Worm (Caenorhabditis elegans): Measurements from ENCODE around the gene arrd-26.

The arrd-26 gene

DNA sequence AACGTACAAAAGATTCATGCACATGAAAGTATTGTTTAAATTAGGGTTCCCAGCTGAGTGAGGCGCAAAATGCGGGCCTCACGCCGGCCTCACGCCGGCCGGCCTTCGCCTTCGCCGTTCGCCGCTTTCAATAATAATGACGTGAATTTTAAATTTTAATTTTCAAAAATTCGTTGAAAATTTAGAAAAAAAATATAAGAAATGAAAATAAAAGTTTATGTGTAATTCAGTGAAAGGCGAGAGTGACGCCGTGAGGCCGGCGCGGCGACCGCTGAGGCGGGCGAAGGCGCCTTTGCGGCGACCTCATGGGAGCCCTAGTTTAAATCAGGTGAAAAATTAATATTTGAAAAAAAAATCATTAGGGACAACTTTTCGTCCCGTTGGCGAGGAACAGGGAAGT lies 8.5 kb upstream of the arrd-26 start:
- TF ChIP-seq fkh-4 (tag; optimal IDR thresholded peaks at IDR 0.05; ENCODE audit: borderline replicate concordance) (no peak), pqm-1 (tag; optimal IDR thresholded peaks at IDR 0.05) (no peak), nhr-71 (tag; optimal IDR thresholded peaks at IDR 0.05) (no peak), tlp-1 (tag; optimal IDR thresholded peaks at IDR 0.05) (no peak)

DNA sequence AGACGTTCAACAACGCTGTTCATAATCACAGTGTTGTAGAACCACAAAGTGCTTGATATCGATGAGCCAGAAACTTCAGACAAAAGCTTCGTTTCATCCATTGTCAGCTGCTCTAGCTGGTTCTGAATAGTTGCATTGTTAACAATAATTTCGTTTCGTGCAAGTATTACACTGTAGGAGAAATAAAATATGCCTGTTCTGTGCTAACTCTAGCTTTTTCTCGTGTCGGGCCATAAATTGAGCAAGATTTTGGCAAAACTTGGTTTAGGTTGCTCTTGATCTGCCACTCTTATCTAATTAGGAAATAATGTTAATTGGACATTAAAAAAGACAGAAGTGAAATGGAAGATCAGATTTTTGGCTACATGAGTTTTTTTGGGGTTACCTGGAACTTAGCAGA lies 7.0 kb upstream of the arrd-26 start, which contains the start of gene R05C11.2:
TSS of gene R05C11.2 (minus strand) at position 101 of the 400 bp plus-strand sequence.
- TF ChIP-seq lir-3 (tag; optimal IDR thresholded peaks at IDR 0.05; ENCODE audit: poor library complexity) (no peak), nhr-20 (tag; optimal IDR thresholded peaks at IDR 0.05) (no peak), skn-1 (tag; optimal IDR thresholded peaks at IDR 0.05) (no peak), efl-1 (optimal IDR thresholded peaks at IDR 0.05) (no peak), efl-1 (GFP tag; optimal IDR thresholded peaks at IDR 0.05 in 1 of 2) (peak in 1 of 2 experiments; percentile 88), vab-15 (tag; optimal IDR thresholded peaks at IDR 0.05) (no peak)

DNA sequence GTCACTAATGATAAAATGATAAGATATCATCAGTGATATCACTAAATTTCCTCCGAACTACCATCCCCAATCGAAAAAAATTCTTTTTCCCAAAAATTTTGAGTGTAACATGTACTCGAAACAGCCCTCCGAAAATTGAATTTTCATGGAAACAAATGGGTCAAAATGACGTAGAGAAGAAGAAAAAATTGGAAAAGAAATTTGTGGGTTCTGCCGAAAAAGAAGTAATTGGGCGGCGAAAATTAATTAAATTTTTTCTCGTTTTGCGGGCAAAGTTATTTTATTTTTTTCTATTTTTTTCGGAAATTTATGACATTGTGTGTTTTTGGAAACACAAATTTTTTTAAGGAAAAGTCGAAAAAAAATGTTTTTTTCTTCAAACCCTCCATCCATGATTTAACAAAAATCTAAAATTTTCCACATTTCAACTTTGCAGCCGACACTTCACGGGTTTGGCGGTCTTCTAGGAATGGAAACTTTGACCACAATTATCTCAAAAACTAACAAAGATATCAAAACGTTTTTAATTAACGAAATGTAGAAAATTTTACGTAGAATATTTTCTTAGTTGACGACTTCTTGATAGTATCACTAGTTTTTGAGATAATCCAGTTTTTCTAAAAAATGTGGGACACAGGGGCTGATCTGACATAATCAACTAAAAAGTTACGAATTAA lies 11.3 kb downstream of the arrd-26 start:
- TF ChIP-seq elt-3 (tag; optimal IDR thresholded peaks at IDR 0.05) (peak in 1 of 6 experiments; percentile 0), efl-1 (optimal IDR thresholded peaks at IDR 0.05) (no peak), efl-1 (GFP tag; optimal IDR thresholded peaks at IDR 0.05 in 1 of 2) (peak in 1 of 2 experiments; percentile 54), fkh-8 (tag; optimal IDR thresholded peaks at IDR 0.05) (peak; percentile 37), ces-1 (GFP tag; optimal IDR thresholded peaks at IDR 0.05) (no peak), nhr-71 (tag; optimal IDR thresholded peaks at IDR 0.05) (peak; percentile 52), pax-3 (tag; optimal IDR thresholded peaks at IDR 0.05) (no peak), skn-1 (tag; optimal IDR thresholded peaks at IDR 0.05) (no peak), ceh-90 (tag; optimal IDR thresholded peaks at IDR 0.05) (no peak), lin-14 (GFP tag; optimal IDR thresholded peaks at IDR 0.05) (peak; percentile 52), nhr-47 (tag; optimal IDR thresholded peaks at IDR 0.05) (peak; percentile 48), tbx-2 (tag; optimal IDR thresholded peaks at IDR 0.05) (peak; percentile 34)

DNA sequence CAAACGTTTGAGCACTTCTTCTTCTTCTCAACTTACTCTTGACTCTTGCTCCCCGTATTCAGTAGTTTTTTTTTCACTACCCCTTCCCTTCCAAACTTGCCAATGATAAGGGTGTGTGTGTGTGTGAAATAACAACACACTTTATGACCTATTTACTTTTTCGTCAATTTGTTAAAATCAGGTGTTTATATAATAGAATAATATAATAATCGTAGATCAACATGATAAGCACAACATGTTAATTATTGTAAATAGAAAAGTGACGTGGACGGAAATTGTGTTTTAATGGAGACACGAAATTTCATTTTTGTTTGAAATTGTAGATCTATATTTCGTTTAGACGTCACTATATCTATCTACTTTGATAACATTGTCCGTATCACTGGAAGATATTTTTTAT lies 14.3 kb downstream of the arrd-26 start:
- TF ChIP-seq mab-9 (GFP tag; IDR thresholded peaks at IDR 0.05) (no peak), hlh-17 (GFP tag; optimal IDR thresholded peaks at IDR 0.05; ENCODE audit: borderline replicate concordance) (no peak), sox-4 (tag; optimal IDR thresholded peaks at IDR 0.05) (no peak), unc-62 (GFP tag; optimal IDR thresholded peaks at IDR 0.05) (no peak), F16B12.6 (tag; optimal IDR thresholded peaks at IDR 0.05) (no peak), grh-1 (GFP tag; IDR thresholded peaks at IDR 0.05) (no peak), hpl-2 (GFP tag; optimal IDR thresholded peaks at IDR 0.05) (no peak), mep-1 (tag; optimal IDR thresholded peaks at IDR 0.05) (no peak), aha-1 (tag; optimal IDR thresholded peaks at IDR 0.05) (no peak), dpl-1 (GFP tag; optimal IDR thresholded peaks at IDR 0.05) (no peak), lin-13 (GFP tag; optimal IDR thresholded peaks at IDR 0.05) (no peak), nhr-47 (tag; optimal IDR thresholded peaks at IDR 0.05) (no peak), pqm-1 (tag; optimal IDR thresholded peaks at IDR 0.05) (no peak), isw-1 (GFP tag; IDR thresholded peaks at IDR 0.05) (no peak)

DNA sequence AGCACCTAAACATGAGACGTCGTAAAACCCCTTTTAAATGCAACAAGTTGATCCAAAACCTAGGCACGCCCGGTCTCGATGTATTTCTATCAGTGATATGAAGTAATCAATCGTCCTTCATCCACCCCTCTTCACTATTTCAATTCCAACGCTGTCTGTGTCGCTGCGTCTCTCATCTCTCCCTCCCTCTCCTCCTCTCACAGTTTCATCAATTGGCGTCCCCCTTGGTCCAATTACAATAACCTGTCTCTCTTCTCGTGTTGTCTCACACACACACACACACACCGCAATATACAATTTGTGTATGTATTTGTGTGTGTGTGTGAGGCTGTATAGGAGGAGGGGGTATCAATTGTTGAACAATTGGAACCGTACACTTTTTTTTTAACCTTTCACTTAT lies 17.2 kb downstream of the arrd-26 start:
- TF ChIP-seq lin-14 (GFP tag; optimal IDR thresholded peaks at IDR 0.05): peak; percentile 75
- peak in 1 of 2 experiments; percentile 35 for TF ChIP-seq mdl-1 (tag; optimal IDR thresholded peaks at IDR 0.05)
- TF ChIP-seq isw-1 (GFP tag; IDR thresholded peaks at IDR 0.05): no peak
- peak in 5 of 6 experiments; percentile 13 to 73 (median 59) for TF ChIP-seq elt-3 (tag; optimal IDR thresholded peaks at IDR 0.05)
- TF ChIP-seq nhr-85 (tag): peak; percentile 89
- TF ChIP-seq nhr-84 (tag; optimal IDR thresholded peaks at IDR 0.05): no peak
- peak; percentile 38 for TF ChIP-seq nhr-71 (tag; optimal IDR thresholded peaks at IDR 0.05)
- peak; percentile 30 for TF ChIP-seq nhr-90 (tag; optimal IDR thresholded peaks at IDR 0.05; ENCODE audit: poor library complexity)
- TF ChIP-seq C34B4.2 (tag; optimal IDR thresholded peaks at IDR 0.05): no peak
- TF ChIP-seq efl-1 (optimal IDR thresholded peaks at IDR 0.05): peak in 1 of 2 experiments; percentile 14
- no peak for TF ChIP-seq efl-1 (GFP tag; optimal IDR thresholded peaks at IDR 0.05 in 1 of 2)
- no peak for TF ChIP-seq nhr-76 (tag; optimal IDR thresholded peaks at IDR 0.05)
- peak in 1 of 2 experiments; percentile 38 for TF ChIP-seq lin-35 (GFP tag; optimal IDR thresholded peaks at IDR 0.05)
- TF ChIP-seq lsy-2 (tag; optimal IDR thresholded peaks at IDR 0.05): peak in 1 of 2 experiments; percentile 40
- peak; percentile 1 for TF ChIP-seq unc-130 (tag; optimal IDR thresholded peaks at IDR 0.05)
- TF ChIP-seq nhr-20 (tag; optimal IDR thresholded peaks at IDR 0.05): peak; percentile 52
- peak; percentile 52 for TF ChIP-seq snu-23 (GFP tag; optimal IDR thresholded peaks at IDR 0.05)
- TF ChIP-seq vab-15 (tag; optimal IDR thresholded peaks at IDR 0.05): peak; percentile 88
- TF ChIP-seq grh-1 (GFP tag; IDR thresholded peaks at IDR 0.05): peak; percentile 33; the same call in 1 of the 2 replicates
